In the genomic region with DNA sequence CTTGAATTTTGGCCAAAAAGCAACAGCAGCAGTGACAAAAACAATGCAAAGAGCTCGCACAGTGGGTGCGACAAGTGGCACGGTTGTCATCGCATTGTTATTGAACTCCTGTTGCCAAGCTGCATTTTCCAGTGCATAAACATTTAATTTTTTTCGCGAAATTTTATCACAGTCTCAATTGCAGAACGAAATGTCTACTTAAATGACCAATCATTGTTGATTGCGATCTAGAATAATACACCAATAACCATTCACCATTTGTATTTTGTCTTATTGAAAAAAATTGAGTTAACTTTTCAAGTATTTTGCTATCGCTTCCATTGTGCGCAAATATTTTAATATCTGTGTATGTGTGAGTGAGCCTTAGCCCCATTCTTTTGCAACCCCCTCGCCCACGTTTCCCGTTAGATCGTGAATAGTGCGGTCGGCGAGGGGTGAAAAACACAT, we compare ENCODE assay signal across 2 fruit fly cellular contexts.
TF ChIP-seq lines count a peak whose summit lies in the region.

No protein-coding gene starts in this region.

TF ChIP-seq in whole organism, embryonic, 481 proteins besides CTCF, POLR2A, EP300 and RAD21 (continued from another document and continues in another):
- no peak for TF ChIP-seq CG14050 (GFP tag; IDR thresholded peaks at IDR 0.05; lab: Robert Waterston, UW)
- no peak for TF ChIP-seq knrl (GFP tag; IDR thresholded peaks at IDR 0.05; lab: Robert Waterston, UW; ENCODE audit: partially characterized antibody)
- TF ChIP-seq sr (GFP tag; IDR thresholded peaks at IDR 0.05; lab: Robert Waterston, UW), result no peak
- no peak for TF ChIP-seq E2f2 (GFP tag; IDR thresholded peaks at IDR 0.05; lab: Robert Waterston, UW)
- TF ChIP-seq ATbp (GFP tag; optimal IDR thresholded peaks at IDR 0.05; lab: Kevin White, UChicago), result no peak
- TF ChIP-seq CG1602 (GFP tag; optimal IDR thresholded peaks at IDR 0.05; lab: Kevin White, UChicago), result no peak
- no peak for TF ChIP-seq yki (optimal IDR thresholded peaks at IDR 0.05; lab: Kevin White, UChicago)
- no peak for TF ChIP-seq dimm (GFP tag; IDR thresholded peaks at IDR 0.05; lab: Robert Waterston, UW)
- no peak for TF ChIP-seq danr (GFP tag; IDR thresholded peaks at IDR 0.05; lab: Robert Waterston, UW)
- TF ChIP-seq Hr51 (GFP tag; optimal IDR thresholded peaks at IDR 0.05; lab: Kevin White, UChicago), result no peak
- TF ChIP-seq nerfin-2 (GFP tag; IDR thresholded peaks at IDR 0.05; lab: Robert Waterston, UW; ENCODE audit: partially characterized antibody), result no peak
- TF ChIP-seq Doc2 (GFP tag; IDR thresholded peaks at IDR 0.05; lab: Robert Waterston, UW), result no peak
- no peak for TF ChIP-seq CG3163 (GFP tag; optimal IDR thresholded peaks at IDR 0.05; lab: Kevin White, UChicago)
- TF ChIP-seq Nf-YA (GFP tag; IDR thresholded peaks at IDR 0.05; lab: Robert Waterston, UW), result no peak
- no peak for TF ChIP-seq Rx (GFP tag; IDR thresholded peaks at IDR 0.05; lab: Robert Waterston, UW)
- TF ChIP-seq ci (GFP tag; IDR thresholded peaks at IDR 0.05; lab: Robert Waterston, UW), result no peak
- no peak for TF ChIP-seq HLH3B (GFP tag; IDR thresholded peaks at IDR 0.05; lab: Robert Waterston, UW)
- TF ChIP-seq mirr (GFP tag; optimal IDR thresholded peaks at IDR 0.05; lab: Kevin White, UChicago), result no peak
- TF ChIP-seq CG3995 (GFP tag; optimal IDR thresholded peaks at IDR 0.05; lab: Kevin White, UChicago), result peak; percentile 27
- TF ChIP-seq CG4820 (GFP tag; optimal IDR thresholded peaks at IDR 0.05; lab: Kevin White, UChicago), result no peak
- TF ChIP-seq lmd (GFP tag; IDR thresholded peaks at IDR 0.05; lab: Robert Waterston, UW), result peak; percentile 63; the same call in 1 of the 2 replicates
- no peak for TF ChIP-seq CG12744 (GFP tag; optimal IDR thresholded peaks at IDR 0.05; lab: Kevin White, UChicago)
- TF ChIP-seq CG6654 (GFP tag; optimal IDR thresholded peaks at IDR 0.05; lab: Kevin White, UChicago), result no peak
- peak in 1 of 2 experiments; percentile 13 for TF ChIP-seq dpn (GFP tag; optimal IDR thresholded peaks at IDR 0.05; lab: Kevin White, UChicago)
- peak; percentile 25; the same call in 1 of the 2 replicates for TF ChIP-seq Atf6 (GFP tag; IDR thresholded peaks at IDR 0.05; lab: Robert Waterston, UW)
- TF ChIP-seq CG2678 (tag; optimal IDR thresholded peaks at IDR 0.05; lab: Kevin White, UChicago), result no peak
- TF ChIP-seq BtbVII (GFP tag; optimal IDR thresholded peaks at IDR 0.05; lab: Kevin White, UChicago), result no peak
- no peak for TF ChIP-seq CG4617 (GFP tag; optimal IDR thresholded peaks at IDR 0.05; lab: Kevin White, UChicago; ENCODE audit: borderline replicate concordance)
- no peak for TF ChIP-seq tin (GFP tag; optimal IDR thresholded peaks at IDR 0.05; lab: Kevin White, UChicago)
- no peak for TF ChIP-seq CG15479 (GFP tag; optimal IDR thresholded peaks at IDR 0.05; lab: Kevin White, UChicago)
- no peak for TF ChIP-seq gcm (GFP tag; optimal IDR thresholded peaks at IDR 0.05; lab: Kevin White, UChicago)
- no peak for TF ChIP-seq CG17359 (tag; optimal IDR thresholded peaks at IDR 0.05; lab: Kevin White, UChicago)
- peak; percentile 42 for TF ChIP-seq fd3F (GFP tag; optimal IDR thresholded peaks at IDR 0.05; lab: Kevin White, UChicago)
- TF ChIP-seq kah (GFP tag; optimal IDR thresholded peaks at IDR 0.05; lab: Kevin White, UChicago), result no peak
- no peak for TF ChIP-seq ato (GFP tag; IDR thresholded peaks at IDR 0.05; lab: Robert Waterston, UW; ENCODE audit: partially characterized antibody)
- TF ChIP-seq CG15514 (GFP tag; optimal IDR thresholded peaks at IDR 0.05; lab: Kevin White, UChicago), result no peak
- no peak for TF ChIP-seq vnd (GFP tag; IDR thresholded peaks at IDR 0.05; lab: Robert Waterston, UW; ENCODE audit: partially characterized antibody)
- peak; percentile 10 for TF ChIP-seq phol (tag; optimal IDR thresholded peaks at IDR 0.05; lab: Kevin White, UChicago)
- TF ChIP-seq CG2889 (GFP tag; IDR thresholded peaks at IDR 0.05; lab: Robert Waterston, UW), result no peak
- no peak for TF ChIP-seq tap (tag; optimal IDR thresholded peaks at IDR 0.05; lab: Kevin White, UChicago)
- peak; percentile 26 for TF ChIP-seq tio (GFP tag; optimal IDR thresholded peaks at IDR 0.05; lab: Kevin White, UChicago)
- no peak for TF ChIP-seq Med (GFP tag; lab: Kevin White, UChicago)
- TF ChIP-seq cad (GFP tag; optimal IDR thresholded peaks at IDR 0.05; lab: Kevin White, UChicago), result no peak
- no peak for TF ChIP-seq CG9437 (GFP tag; optimal IDR thresholded peaks at IDR 0.05; lab: Kevin White, UChicago)
- TF ChIP-seq CG8765 (GFP tag; IDR thresholded peaks at IDR 0.05; lab: Robert Waterston, UW), result no peak
- no peak for TF ChIP-seq CG10431 (GFP tag; optimal IDR thresholded peaks at IDR 0.05; lab: Kevin White, UChicago)
- no peak for TF ChIP-seq CG18619 (GFP tag; optimal IDR thresholded peaks at IDR 0.05; lab: Kevin White, UChicago)
- TF ChIP-seq slou (GFP tag; optimal IDR thresholded peaks at IDR 0.05; lab: Kevin White, UChicago), result no peak
- no peak for TF ChIP-seq Hr78 (GFP tag; optimal IDR thresholded peaks at IDR 0.05; lab: Kevin White, UChicago)
- no peak for TF ChIP-seq wor (GFP tag; IDR thresholded peaks at IDR 0.05; lab: Robert Waterston, UW)
- TF ChIP-seq CG2199 (GFP tag; IDR thresholded peaks at IDR 0.05; lab: Robert Waterston, UW), result no peak
- no peak for TF ChIP-seq Xbp1 (GFP tag; optimal IDR thresholded peaks at IDR 0.05; lab: Kevin White, UChicago)
- no peak for TF ChIP-seq chif (GFP tag; optimal IDR thresholded peaks at IDR 0.05; lab: Kevin White, UChicago)
- no peak for TF ChIP-seq mld (GFP tag; IDR thresholded peaks at IDR 0.05; lab: Robert Waterston, UW; ENCODE audit: partially characterized antibody)
- TF ChIP-seq klu (GFP tag; IDR thresholded peaks at IDR 0.05; lab: Robert Waterston, UW), result no peak
- no peak for TF ChIP-seq sima (GFP tag; optimal IDR thresholded peaks at IDR 0.05; lab: Kevin White, UChicago)
- no peak for TF ChIP-seq HLHmδ (GFP tag; optimal IDR thresholded peaks at IDR 0.05; lab: Kevin White, UChicago)
- TF ChIP-seq nau (GFP tag; optimal IDR thresholded peaks at IDR 0.05; lab: Kevin White, UChicago), result no peak
- TF ChIP-seq CG12299 (tag; optimal IDR thresholded peaks at IDR 0.05; lab: Kevin White, UChicago), result no peak
- TF ChIP-seq CG9876 (GFP tag; optimal IDR thresholded peaks at IDR 0.05; lab: Kevin White, UChicago), result no peak
- TF ChIP-seq corto (GFP tag; optimal IDR thresholded peaks at IDR 0.05; lab: Kevin White, UChicago), result no peak
- TF ChIP-seq trh (GFP tag; optimal IDR thresholded peaks at IDR 0.05; lab: Kevin White, UChicago), result no peak
- TF ChIP-seq otp (GFP tag; IDR thresholded peaks at IDR 0.05; lab: Robert Waterston, UW), result no peak
- no peak for TF ChIP-seq CG8290 (GFP tag; optimal IDR thresholded peaks at IDR 0.05; lab: Kevin White, UChicago)
- no peak for TF ChIP-seq CG8290 (tag; optimal IDR thresholded peaks at IDR 0.05; lab: Kevin White, UChicago)
- TF ChIP-seq CG16815 (GFP tag; optimal IDR thresholded peaks at IDR 0.05; lab: Kevin White, UChicago), result no peak
- TF ChIP-seq cwo (GFP tag; optimal IDR thresholded peaks at IDR 0.05; lab: Kevin White, UChicago), result peak; percentile 1

TF ChIP-seq in whole organism, prepupa, 60 proteins besides CTCF, POLR2A, EP300 and RAD21 (continued from another document):
- TF ChIP-seq CG31627 (GFP tag; optimal IDR thresholded peaks at IDR 0.05; lab: Kevin White, UChicago) (peak; percentile 30), acj6 (GFP tag; optimal IDR thresholded peaks at IDR 0.05; lab: Kevin White, UChicago) (no peak), eg (GFP tag; IDR thresholded peaks at IDR 0.05; lab: Robert Waterston, UW) (0 out of 3 replicates have a peak, but pooled peaks have one; percentile 37), Ets21C (GFP tag; optimal IDR thresholded peaks at IDR 0.05; lab: Kevin White, UChicago) (no peak), CG34406 (GFP tag; optimal IDR thresholded peaks at IDR 0.05; lab: Kevin White, UChicago) (no peak), CG9139 (GFP tag; optimal IDR thresholded peaks at IDR 0.05; lab: Kevin White, UChicago) (no peak), CG6163 (GFP tag; IDR thresholded peaks at IDR 0.05; lab: Robert Waterston, UW) (no peak), Hr4 (GFP tag; optimal IDR thresholded peaks at IDR 0.05; lab: Kevin White, UChicago) (peak; percentile 69), CG16779 (tag; optimal IDR thresholded peaks at IDR 0.05; lab: Kevin White, UChicago) (no peak), Smox (GFP tag; optimal IDR thresholded peaks at IDR 0.05; lab: Kevin White, UChicago) (no peak), Eip78C (GFP tag; lab: Kevin White, UChicago) (peak; percentile 84), CG32006 (GFP tag; optimal IDR thresholded peaks at IDR 0.05; lab: Kevin White, UChicago) (no peak), spab (GFP tag; optimal IDR thresholded peaks at IDR 0.05; lab: Kevin White, UChicago) (no peak), CG6808 (GFP tag; optimal IDR thresholded peaks at IDR 0.05; lab: Kevin White, UChicago) (no peak), CG11902 (GFP tag; optimal IDR thresholded peaks at IDR 0.05; lab: Kevin White, UChicago) (no peak), Hr39 (GFP tag; optimal IDR thresholded peaks at IDR 0.05; lab: Kevin White, UChicago) (no peak), Eip75B (GFP tag; optimal IDR thresholded peaks at IDR 0.05; lab: Kevin White, UChicago) (no peak), Ets96B (tag; optimal IDR thresholded peaks at IDR 0.05; lab: Kevin White, UChicago) (no peak), cyc (GFP tag; optimal IDR thresholded peaks at IDR 0.05; lab: Kevin White, UChicago) (no peak), CG6854 (GFP tag; optimal IDR thresholded peaks at IDR 0.05; lab: Kevin White, UChicago) (no peak), salr (GFP tag; optimal IDR thresholded peaks at IDR 0.05; lab: Kevin White, UChicago) (no peak), CG6792 (GFP tag; optimal IDR thresholded peaks at IDR 0.05; lab: Kevin White, UChicago) (no peak), dsx (GFP tag; optimal IDR thresholded peaks at IDR 0.05; lab: Kevin White, UChicago; ENCODE audit: poor library complexity, severe bottlenecking) (no peak), CG1621 (tag; optimal IDR thresholded peaks at IDR 0.05; lab: Kevin White, UChicago) (no peak), CG15336 (GFP tag; IDR thresholded peaks at IDR 0.05; lab: Robert Waterston, UW) (peak; percentile 52), Eip93F (GFP tag; optimal IDR thresholded peaks at IDR 0.05; lab: Kevin White, UChicago) (no peak), Lpt (GFP tag; optimal IDR thresholded peaks at IDR 0.05; lab: Kevin White, UChicago) (no peak), CG10631 (GFP tag; optimal IDR thresholded peaks at IDR 0.05; lab: Kevin White, UChicago) (peak; percentile 42), CG8632 (GFP tag; optimal IDR thresholded peaks at IDR 0.05; lab: Kevin White, UChicago) (no peak), svp (GFP tag; lab: Kevin White, UChicago) (no peak), Sox102F (GFP tag; optimal IDR thresholded peaks at IDR 0.05; lab: Kevin White, UChicago) (no peak), CG3032 (tag; optimal IDR thresholded peaks at IDR 0.05; lab: Kevin White, UChicago) (no peak), ss (GFP tag; optimal IDR thresholded peaks at IDR 0.05; lab: Kevin White, UChicago) (no peak), lz (GFP tag; optimal IDR thresholded peaks at IDR 0.05; lab: Kevin White, UChicago) (no peak), pdm3 (GFP tag; optimal IDR thresholded peaks at IDR 0.05; lab: Kevin White, UChicago) (no peak), topi (GFP tag; optimal IDR thresholded peaks at IDR 0.05; lab: Kevin White, UChicago) (no peak), Hr38 (GFP tag; optimal IDR thresholded peaks at IDR 0.05; lab: Kevin White, UChicago) (no peak), fkh (GFP tag; optimal IDR thresholded peaks at IDR 0.05; lab: Kevin White, UChicago) (no peak), CG8119 (GFP tag; IDR thresholded peaks at IDR 0.05; lab: Robert Waterston, UW) (peak; percentile 46; the same call in 1 of the 3 replicates)
